Worm (Caenorhabditis elegans): ENCODE data around the gene scyl-1.

- TF ChIP-seq ztf-11 (tag; optimal IDR thresholded peaks at IDR 0.05), result no peak
- no peak for TF ChIP-seq nhr-76 (tag; optimal IDR thresholded peaks at IDR 0.05)
- TF ChIP-seq hpl-2 (GFP tag; optimal IDR thresholded peaks at IDR 0.05), result no peak
- TF ChIP-seq nhr-20 (tag; optimal IDR thresholded peaks at IDR 0.05), result no peak
- no peak for TF ChIP-seq nhr-19 (GFP tag; conservative IDR thresholded peaks at IDR 0.05)
- TF ChIP-seq fos-1 (tag; optimal IDR thresholded peaks at IDR 0.05), result no peak
- no peak for TF ChIP-seq pqm-1 (tag; optimal IDR thresholded peaks at IDR 0.05)
- no peak for TF ChIP-seq lin-35 (GFP tag; optimal IDR thresholded peaks at IDR 0.05)
- no peak for TF ChIP-seq ztf-4 (tag; optimal IDR thresholded peaks at IDR 0.05)
- no peak for TF ChIP-seq dsc-1 (tag; optimal IDR thresholded peaks at IDR 0.05)
- TF ChIP-seq sptf-1 (tag; optimal IDR thresholded peaks at IDR 0.05), result no peak
These were observed 46.3 kb downstream of the scyl-1 start, which contains the start of gene far-5 for ce11 chrV:12995269-12995668.

Measured in whole organism, L1 larva.